Worm (Caenorhabditis elegans): ENCODE measurements around the gene C06B3.6.

ce11 chrV:13907557-13908104, 1.1 kb downstream of the C06B3.6 start:
- no peak for TF ChIP-seq ces-1 (GFP tag; optimal IDR thresholded peaks at IDR 0.05)
- no peak for TF ChIP-seq ztf-11 (tag; optimal IDR thresholded peaks at IDR 0.05)
- TF ChIP-seq lin-32 (GFP tag; optimal IDR thresholded peaks at IDR 0.05) = no peak
- TF ChIP-seq pha-4 (tag; optimal IDR thresholded peaks at IDR 0.05) = no peak
- no peak for TF ChIP-seq nhr-28 (tag; optimal IDR thresholded peaks at IDR 0.05)
- TF ChIP-seq bed-3 (GFP tag; optimal IDR thresholded peaks at IDR 0.05) = no peak
- no peak for TF ChIP-seq elt-3 (tag; optimal IDR thresholded peaks at IDR 0.05)
- no peak for TF ChIP-seq snpc-4 (tag; optimal IDR thresholded peaks at IDR 0.05)
- TF ChIP-seq ceh-39 (tag; optimal IDR thresholded peaks at IDR 0.05) = no peak
- TF ChIP-seq lin-13 (tag; optimal IDR thresholded peaks at IDR 0.05) = no peak
- TF ChIP-seq mab-5 (tag; optimal IDR thresholded peaks at IDR 0.05) = no peak
- no peak for TF ChIP-seq nhr-237 (tag; optimal IDR thresholded peaks at IDR 0.05)
- TF ChIP-seq lsy-2 (tag; optimal IDR thresholded peaks at IDR 0.05) = no peak

Data from whole organism, mixed stage, embryonic.